Fruit fly (Drosophila melanogaster): ENCODE measurements around the gene Ugt35A1.

Ugt35A1 gene

DNA sequence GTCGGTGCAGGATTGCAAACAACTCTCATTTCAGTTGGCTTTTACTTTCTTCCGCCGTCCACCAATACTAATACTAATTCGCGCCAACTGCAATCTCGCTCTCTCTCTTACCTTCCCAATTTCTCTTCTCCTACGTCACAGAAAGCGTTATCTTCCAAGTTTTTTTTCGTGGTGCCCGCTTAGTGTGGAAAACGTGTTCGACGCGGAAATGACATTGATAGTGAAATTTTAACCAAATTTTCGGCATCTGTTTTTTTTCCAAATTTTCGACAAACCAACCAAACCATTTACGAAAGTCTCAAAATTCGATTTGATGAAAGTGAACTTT lies 24.9 kb upstream of the Ugt35A1 start, which contains the start of gene cu:
Gene cu, plus strand, starts transcription at position 204 of the 328 bp plus-strand sequence.
- no peak for TF ChIP-seq CG17801 (GFP tag; optimal IDR thresholded peaks at IDR 0.05; ENCODE audit: partially characterized antibody)

DNA sequence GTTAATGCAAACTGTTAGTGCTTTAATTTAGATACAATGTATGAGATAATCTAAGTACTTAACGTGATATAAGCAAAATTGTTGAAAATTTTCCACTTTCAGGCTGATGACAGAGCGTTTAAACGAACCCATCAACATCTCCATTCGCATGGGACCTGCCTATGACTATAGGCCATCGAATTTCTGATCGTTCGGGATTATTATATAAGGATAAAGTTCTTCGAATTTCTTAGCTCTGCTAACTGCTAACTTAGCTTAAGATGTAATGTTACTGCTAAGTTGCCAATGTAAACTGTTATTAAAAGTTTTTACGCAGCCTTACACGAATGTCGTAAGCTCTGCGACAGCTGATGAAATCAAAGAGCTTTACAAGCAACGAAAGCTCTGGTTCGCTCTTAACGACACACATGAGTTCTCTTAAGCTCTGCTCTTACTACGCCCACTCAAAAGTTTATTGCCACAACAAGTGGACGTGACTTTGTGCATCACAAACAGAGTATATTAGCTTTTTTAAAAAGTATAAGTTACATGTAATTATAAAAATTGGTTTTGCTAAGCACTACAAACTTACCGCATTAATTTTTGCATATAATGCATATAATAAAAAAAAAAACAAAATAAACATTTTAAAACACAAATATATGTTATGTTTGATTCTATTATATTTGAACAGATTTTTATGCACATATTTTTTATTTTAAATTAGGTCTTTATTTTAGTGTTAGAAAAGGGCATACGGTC lies 24.4 kb upstream of the Ugt35A1 start:
- TF ChIP-seq CG17801 (GFP tag; optimal IDR thresholded peaks at IDR 0.05; ENCODE audit: partially characterized antibody) = peak; percentile 83

DNA sequence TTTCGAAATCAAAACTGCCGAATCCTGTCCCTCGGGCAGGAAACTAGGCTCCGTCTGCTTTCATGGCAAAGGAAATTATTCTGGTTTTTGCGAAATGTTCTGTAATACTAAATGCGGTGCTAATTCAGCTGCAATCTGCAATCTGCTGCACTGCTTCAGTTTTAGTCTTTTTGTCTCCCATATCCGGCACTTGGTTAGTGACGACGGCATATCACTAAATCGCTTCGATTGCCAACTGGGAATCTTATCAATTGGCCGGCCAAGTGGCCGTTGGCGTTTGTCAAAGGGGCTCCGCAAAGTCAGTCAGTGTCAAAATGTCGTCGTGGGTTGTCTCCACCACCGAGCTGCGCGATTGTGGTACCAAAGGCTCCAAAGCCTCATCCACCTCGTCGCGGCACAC lies 23.3 kb upstream of the Ugt35A1 start, which contains the start of gene CG18577:
Gene CG18577, plus strand, starts transcription at position 301 of the 400 bp plus-strand sequence.
- TF ChIP-seq CG17801 (GFP tag; optimal IDR thresholded peaks at IDR 0.05; ENCODE audit: partially characterized antibody) = no peak

DNA sequence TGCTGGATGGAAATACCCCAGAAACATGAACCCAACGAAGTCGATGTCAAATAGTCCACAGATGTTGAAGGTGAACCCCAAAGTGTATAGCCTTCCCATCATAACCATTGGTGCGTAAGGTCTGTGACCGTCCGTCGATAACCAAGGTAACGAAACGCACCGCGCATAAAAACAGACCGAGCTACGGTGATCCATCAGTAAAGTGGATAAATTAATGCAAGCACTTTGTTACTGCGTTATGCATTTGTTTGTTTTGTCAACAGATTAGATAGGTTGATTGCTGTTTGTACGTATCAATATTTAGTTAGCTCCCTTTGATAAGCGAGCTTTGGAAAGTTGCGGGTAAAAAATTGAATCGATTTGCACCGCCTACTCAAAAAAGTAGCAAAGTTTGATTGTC lies 5.8 kb upstream of the Ugt35A1 start:
- no peak for TF ChIP-seq CG17801 (GFP tag; optimal IDR thresholded peaks at IDR 0.05; ENCODE audit: partially characterized antibody)

DNA sequence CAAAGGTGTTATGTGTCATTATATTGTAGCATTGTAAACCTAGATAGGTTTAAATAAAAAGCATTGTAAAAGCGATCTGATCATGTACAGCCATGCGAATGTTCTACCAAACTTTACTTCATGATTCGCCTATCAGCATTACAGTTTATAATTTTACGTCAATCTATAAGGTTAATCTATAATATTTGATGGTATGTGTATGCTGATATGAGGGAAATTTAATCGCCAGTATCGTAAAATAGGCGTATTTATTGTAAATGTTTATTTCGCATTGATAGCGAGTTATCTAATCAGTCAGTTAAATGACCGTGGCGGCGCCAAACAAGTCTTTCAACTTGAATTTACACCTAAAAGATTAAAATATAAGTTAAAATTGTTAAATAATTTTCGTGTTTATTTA lies 5.1 kb upstream of the Ugt35A1 start:
- no peak for TF ChIP-seq CG17801 (GFP tag; optimal IDR thresholded peaks at IDR 0.05; ENCODE audit: partially characterized antibody)

DNA sequence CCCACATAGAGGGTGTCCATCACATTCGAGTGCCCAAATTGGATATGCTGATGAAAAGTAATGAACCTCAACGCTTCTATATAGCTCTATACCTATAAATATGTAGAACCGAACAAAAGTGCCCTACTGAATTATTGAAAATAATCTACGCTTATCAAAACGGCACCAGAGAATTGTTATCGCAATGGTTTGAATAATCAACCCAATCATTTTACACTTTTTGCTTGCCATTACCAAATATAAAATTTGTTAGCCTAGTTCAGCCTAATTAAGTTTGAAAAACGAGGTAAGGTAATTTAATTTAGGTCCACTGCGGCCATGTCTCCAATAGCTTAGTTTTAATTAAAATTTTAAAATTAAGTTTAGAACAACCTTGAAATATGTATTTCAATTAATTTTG lies 3.3 kb upstream of the Ugt35A1 start:
- TF ChIP-seq CG17801 (GFP tag; optimal IDR thresholded peaks at IDR 0.05; ENCODE audit: partially characterized antibody) = no peak

DNA sequence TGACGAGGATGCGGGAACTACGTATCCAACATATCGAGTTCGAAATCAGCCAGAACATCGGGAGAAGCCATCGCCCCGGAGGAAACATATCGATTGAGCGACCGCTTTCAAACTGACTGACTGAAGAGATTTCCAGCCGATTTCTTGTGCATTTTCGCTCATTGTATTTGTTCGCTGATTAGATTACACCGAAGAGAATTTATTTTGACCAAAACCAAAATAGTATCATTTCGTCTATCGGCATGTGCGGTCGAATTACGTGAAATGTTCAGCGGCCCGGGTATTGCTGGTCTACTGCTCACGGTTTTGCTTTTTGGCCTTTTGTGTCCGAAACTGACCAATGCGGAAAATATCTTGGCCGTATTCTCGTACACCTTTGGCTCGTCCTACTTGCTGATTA lies 2.8 kb upstream of the Ugt35A1 start, which contains the start of the genes Ugt304A1 and Ugt303A1:
Gene Ugt304A1, minus strand, starts transcription at position 101 of the 400 bp plus-strand sequence.
Gene Ugt303A1, plus strand, starts transcription at position 222 of the 400 bp plus-strand sequence.
- TF ChIP-seq CG17801 (GFP tag; optimal IDR thresholded peaks at IDR 0.05; ENCODE audit: partially characterized antibody) = no peak

DNA sequence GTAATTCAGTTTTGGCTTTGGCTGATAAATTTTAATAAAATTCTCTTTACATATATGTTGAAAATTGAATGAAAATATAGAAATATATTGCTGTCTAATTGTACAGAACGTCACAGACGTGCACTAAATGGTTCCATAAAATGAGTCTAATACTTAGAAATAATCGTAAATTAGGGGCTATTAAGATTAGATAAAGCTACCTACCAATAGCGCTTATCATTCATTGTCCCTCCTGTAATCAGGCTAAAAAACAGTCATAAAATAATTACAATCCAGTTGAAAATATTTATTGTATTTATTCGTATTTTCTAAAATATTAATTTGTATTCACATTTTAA lies 674 bp upstream of the Ugt35A1 start:
- TF ChIP-seq CG17801 (GFP tag; optimal IDR thresholded peaks at IDR 0.05; ENCODE audit: partially characterized antibody) = peak; percentile 65

DNA sequence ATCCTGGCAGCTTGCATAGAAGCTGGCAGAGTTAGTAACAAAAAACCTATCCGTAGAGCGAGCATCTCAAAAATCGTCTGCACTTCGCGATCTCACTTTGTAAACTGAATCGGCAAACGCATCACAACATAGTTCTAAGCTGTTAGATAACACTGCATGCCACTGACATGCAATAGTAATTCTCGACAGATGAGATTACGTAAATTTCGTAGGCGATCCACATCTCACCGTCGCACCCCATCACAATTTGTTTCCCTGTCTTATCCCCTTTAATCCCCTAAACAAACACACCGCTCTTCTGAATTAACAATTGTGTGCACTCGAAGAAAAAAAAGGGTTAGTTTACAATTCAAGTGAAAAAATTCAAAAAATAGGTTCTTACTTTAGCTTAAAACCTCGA lies 2.3 kb downstream of the Ugt35A1 start, which contains the start of gene Ugt35B1:
Gene Ugt35B1, minus strand, starts transcription at position 101 of the 400 bp plus-strand sequence.
- no peak for TF ChIP-seq CG17801 (GFP tag; optimal IDR thresholded peaks at IDR 0.05; ENCODE audit: partially characterized antibody)

DNA sequence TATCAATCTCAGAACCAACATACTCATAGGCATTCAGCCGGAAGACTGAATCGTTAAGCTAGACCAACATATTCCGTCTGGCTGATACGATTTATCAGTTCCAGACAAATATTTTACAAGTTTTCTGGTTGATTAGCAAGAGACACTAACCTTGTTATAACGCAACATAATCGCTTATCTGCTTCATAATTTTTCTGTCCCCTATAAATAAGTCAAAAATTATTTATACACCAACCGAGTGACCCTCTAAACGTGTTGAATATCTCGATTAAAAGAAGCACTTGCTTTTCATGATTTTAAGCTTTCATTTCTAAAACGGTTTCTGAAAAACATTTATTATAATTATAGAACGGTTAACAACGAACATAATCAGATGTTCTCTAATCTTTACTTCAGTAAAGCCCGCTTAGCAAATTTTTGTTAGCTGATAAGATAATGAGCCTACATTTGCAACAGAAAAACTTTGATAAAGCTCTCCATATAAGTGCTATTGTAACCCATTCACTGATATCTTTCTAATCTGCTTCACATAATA lies 4.5 kb downstream of the Ugt35A1 start, which contains the start of gene Ugt35E2:
Gene Ugt35E2, minus strand, starts transcription at position 51 of the 535 bp plus-strand sequence.
- TF ChIP-seq CG17801 (GFP tag; optimal IDR thresholded peaks at IDR 0.05; ENCODE audit: partially characterized antibody) = no peak

DNA sequence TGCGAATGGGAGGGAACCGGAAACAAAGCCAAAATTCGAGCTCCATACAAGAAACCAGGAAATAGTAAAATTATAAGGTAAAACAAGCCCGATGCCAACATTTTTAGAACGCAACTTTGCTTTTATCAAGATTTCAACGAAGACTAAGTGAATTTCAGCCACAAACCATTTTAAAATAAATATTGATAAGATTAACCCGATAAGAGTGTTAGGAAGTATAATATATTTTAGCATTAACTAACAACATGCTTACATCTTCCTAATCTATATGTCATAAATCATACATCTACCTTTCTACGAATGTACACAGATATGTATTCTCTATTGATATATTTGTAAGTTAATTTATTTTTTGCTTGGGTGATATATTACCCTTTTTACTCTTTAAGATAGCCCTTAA lies 6.5 kb downstream of the Ugt35A1 start, which contains the start of gene Ugt35E1:
Gene Ugt35E1, minus strand, starts transcription at position 101 of the 400 bp plus-strand sequence.
- no peak for TF ChIP-seq CG17801 (GFP tag; optimal IDR thresholded peaks at IDR 0.05; ENCODE audit: partially characterized antibody)

DNA sequence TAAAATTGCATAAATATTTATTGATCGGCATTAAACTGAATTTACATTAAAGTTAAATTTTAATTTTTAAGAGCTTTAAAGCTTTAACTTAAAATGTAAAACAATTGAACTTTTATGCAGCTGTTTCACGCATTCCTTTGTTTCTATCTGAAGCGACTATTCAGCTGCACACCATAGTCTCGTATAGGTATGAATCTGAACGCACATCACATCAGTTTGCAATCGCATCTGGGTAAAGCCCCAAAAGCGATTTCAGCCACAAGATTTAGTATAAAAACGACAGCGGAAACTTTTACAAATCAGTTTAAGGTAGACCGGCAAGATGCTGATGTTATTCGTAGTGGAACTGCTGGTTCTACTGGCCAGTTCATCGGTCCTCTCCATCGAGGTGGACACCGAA lies 11.6 kb downstream of the Ugt35A1 start, which contains the start of gene CG4757:
Gene CG4757, plus strand, starts transcription at position 301 of the 400 bp plus-strand sequence.
- no peak for TF ChIP-seq CG17801 (GFP tag; optimal IDR thresholded peaks at IDR 0.05; ENCODE audit: partially characterized antibody)

DNA sequence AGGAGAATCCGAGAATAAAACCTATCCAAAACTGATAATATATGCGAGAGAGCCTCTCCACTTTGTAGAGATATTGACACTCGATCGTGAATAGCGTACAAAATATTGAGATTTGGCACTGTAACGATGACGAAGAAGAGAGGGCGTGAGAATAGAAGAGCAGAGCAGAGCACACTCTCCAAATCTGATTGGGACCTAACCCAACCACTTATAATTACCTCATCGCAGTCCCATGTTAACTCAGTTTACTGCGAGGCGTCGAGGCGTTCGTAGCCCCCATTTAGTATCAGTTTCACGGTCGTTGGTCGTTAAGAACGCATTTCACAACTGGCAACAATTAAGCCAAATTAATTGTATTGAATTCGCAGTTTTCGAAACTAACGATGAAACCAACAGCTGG lies 15.6 kb downstream of the Ugt35A1 start, which contains the start of gene Ugt302C1:
Gene Ugt302C1, plus strand, starts transcription at position 241 of the 400 bp plus-strand sequence.
- peak; percentile 44 for TF ChIP-seq CG17801 (GFP tag; optimal IDR thresholded peaks at IDR 0.05; ENCODE audit: partially characterized antibody)

DNA sequence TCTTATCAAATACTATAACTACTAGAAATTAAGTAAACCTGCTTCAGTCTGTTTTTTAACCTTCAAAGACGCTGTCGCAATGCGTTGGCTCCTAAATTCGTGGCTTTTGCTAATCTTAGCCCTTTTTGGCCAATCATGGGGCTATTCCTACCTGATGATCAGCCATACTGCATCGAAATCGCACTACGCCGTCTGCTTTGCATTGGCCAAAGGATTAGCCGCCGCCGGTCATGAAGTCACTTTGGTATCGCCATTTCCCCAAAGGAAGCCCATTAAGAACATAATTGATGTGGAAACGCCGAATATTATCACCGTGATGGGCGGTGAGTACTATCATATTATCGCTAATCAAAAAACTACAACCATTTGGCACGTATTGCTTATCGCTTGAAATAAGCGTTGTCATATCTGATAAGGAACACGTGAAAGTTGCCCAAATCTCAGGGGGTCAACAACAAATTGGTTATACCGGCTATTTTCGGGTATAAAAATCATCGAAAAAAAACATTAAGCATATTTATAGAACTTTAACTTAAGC lies 17.8 kb downstream of the Ugt35A1 start, which contains the start of gene Ugt302E1:
Gene Ugt302E1, plus strand, starts transcription at position 51 of the 538 bp plus-strand sequence.
- TF ChIP-seq CG17801 (GFP tag; optimal IDR thresholded peaks at IDR 0.05; ENCODE audit: partially characterized antibody) = no peak

DNA sequence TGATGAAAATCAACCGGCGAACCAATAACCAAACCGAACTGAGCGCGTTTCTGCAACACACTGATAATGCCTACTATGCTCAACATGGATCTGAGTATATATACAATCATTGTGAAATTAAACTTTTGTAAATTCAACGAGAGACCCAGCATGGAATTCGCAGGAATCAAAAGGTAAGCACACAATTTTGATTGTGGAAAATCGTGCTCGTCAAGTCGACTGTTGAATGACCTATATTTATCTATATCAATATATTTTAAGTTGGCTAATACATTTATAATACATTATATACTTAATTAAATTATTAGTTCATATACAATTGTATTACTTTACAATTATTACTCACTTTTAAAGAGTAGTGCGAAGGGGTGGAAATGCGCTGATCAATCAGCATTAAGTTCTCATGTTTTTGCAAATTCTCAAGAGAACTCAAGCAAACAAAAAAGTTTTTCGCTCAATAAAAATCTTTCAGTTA lies 18.6 kb downstream of the Ugt35A1 start, which contains the start of gene Ugt302K1:
Gene Ugt302K1, minus strand, starts transcription at position 51 of the 475 bp plus-strand sequence.
- peak; percentile 37 for TF ChIP-seq CG17801 (GFP tag; optimal IDR thresholded peaks at IDR 0.05; ENCODE audit: partially characterized antibody)

Data from ovary, adult (tissue).